Worm (Caenorhabditis elegans): ENCODE data around the gene C37C3.9.

DNA sequence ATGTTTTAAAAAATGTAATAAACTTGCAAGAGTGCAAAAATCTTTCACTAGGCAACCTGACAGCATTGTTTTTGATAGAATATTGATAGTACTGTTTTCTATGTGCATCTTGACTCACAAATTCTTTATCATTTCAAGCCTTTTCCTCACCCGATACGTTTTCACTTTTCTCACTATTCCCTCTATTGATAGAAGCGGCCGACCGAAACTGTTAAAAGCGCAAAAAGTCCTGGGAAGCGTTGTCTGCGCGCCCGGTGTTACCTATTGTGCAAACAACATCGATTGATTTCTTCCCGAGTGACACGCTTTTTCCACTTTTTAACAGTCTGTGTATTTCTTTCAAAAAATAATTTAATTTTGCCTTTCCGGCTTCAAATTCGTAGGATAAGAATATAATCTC, 33.5 kb upstream of the C37C3.9 start:
- TF ChIP-seq aly-2 (tag; optimal IDR thresholded peaks at IDR 0.05) (no peak), ama-1 (optimal IDR thresholded peaks at IDR 0.05) (no peak), nhr-237 (tag; optimal IDR thresholded peaks at IDR 0.05) (no peak), nhr-77 (tag; optimal IDR thresholded peaks at IDR 0.05) (no peak)
